Worm (Caenorhabditis elegans) whole organism, late embryonic: ENCODE measurements around the gene ador-1.

Source experiments
- T23F11.4 ChIP-seq: fragments of 200-800 bp; sonication (Bioruptor generic); optimal IDR thresholded peaks from 2 replicates; lab custom pipeline; 2018; ENCODE audit warnings: mild to moderate bottlenecking, missing genetic modification characterization, missing compliant biosample characterization
- ama-1 ChIP-seq: fragments of 150-350 bp; optimal IDR thresholded peaks from 2 replicates; lab custom pipeline; 2014
- ceh-14 ChIP-seq: sonication (generic microtip); optimal IDR thresholded peaks from 2 replicates; lab custom pipeline; 2016; ENCODE audit warnings: missing genotype, missing genetic modification characterization, missing compliant biosample characterization
- ceh-18 ChIP-seq: sonication (generic microtip); optimal IDR thresholded peaks from 2 replicates; lab custom pipeline; 2016; ENCODE audit warnings: missing genetic modification characterization, missing compliant biosample characterization
- ceh-19 ChIP-seq: fragments of 200-800 bp; sonication (Bioruptor generic); optimal IDR thresholded peaks from 2 replicates; lab custom pipeline; 2018; ENCODE audit warnings: mild to moderate bottlenecking, missing genetic modification characterization, missing compliant biosample characterization
- ceh-22 ChIP-seq: sonication (generic microtip); optimal IDR thresholded peaks from 2 replicates; lab custom pipeline; 2017; ENCODE audit warnings: missing biosample characterization, missing genetic modification characterization
- ceh-34 ChIP-seq: sonication (generic microtip); optimal IDR thresholded peaks from 2 replicates; lab custom pipeline; 2016; ENCODE audit warnings: mild to moderate bottlenecking, missing genetic modification characterization, missing compliant biosample characterization
- ceh-48 ChIP-seq: sonication (generic microtip); optimal IDR thresholded peaks from 2 replicates; lab custom pipeline; 2016; ENCODE audit warnings: missing genetic modification characterization, inconsistent platforms, missing compliant biosample characterization
- ceh-9 ChIP-seq: sonication (generic microtip); optimal IDR thresholded peaks from 2 replicates; lab custom pipeline; 2016; ENCODE audit warnings: mild to moderate bottlenecking, missing genetic modification characterization, inconsistent platforms, missing compliant biosample characterization
- che-1 ChIP-seq: sonication (generic microtip); optimal IDR thresholded peaks from 2 replicates; lab custom pipeline; 2016; ENCODE audit warnings: mild to moderate bottlenecking, missing genetic modification characterization, missing compliant biosample characterization
- elt-4 ChIP-seq: sonication (generic microtip); optimal IDR thresholded peaks from 2 replicates; lab custom pipeline; 2016; ENCODE audit warnings: missing genetic modification characterization, missing compliant biosample characterization
- fax-1 ChIP-seq: sonication (generic microtip); optimal IDR thresholded peaks from 2 replicates; lab custom pipeline; 2016; ENCODE audit warnings: missing genotype, missing genetic modification characterization, missing compliant biosample characterization
- fkh-10 ChIP-seq: fragments of 150-350 bp; optimal IDR thresholded peaks from 2 replicates; lab custom pipeline; 2014; ENCODE audit warnings: missing biosample characterization, missing genetic modification reagents, missing genetic modification characterization
- fkh-6 ChIP-seq: sonication (generic microtip); optimal IDR thresholded peaks from 2 replicates; lab custom pipeline; 2016; ENCODE audit warnings: missing genetic modification characterization, missing compliant biosample characterization
- hlh-30 ChIP-seq: sonication (generic microtip); optimal IDR thresholded peaks from 2 replicates; lab custom pipeline; 2017; ENCODE audit warnings: antibody characterized with exemption, missing genetic modification characterization, missing compliant biosample characterization; ENCODE audit not compliant: insufficient read depth
- hlh-6 ChIP-seq: sonication (generic microtip); optimal IDR thresholded peaks from 2 replicates; lab custom pipeline; 2016; ENCODE audit warnings: missing genotype, missing genetic modification characterization, missing compliant biosample characterization
- hlh-8 ChIP-seq: sonication (generic microtip); optimal IDR thresholded peaks from 2 replicates; lab custom pipeline; 2016; ENCODE audit warnings: missing genotype, missing genetic modification characterization, missing compliant biosample characterization
- madf-2 ChIP-seq: sonication (generic microtip); optimal IDR thresholded peaks from 2 replicates; lab custom pipeline; 2017; ENCODE audit warnings: missing genetic modification characterization, missing compliant biosample characterization
- nfya-1 ChIP-seq: sonication (generic microtip); optimal IDR thresholded peaks from 2 replicates; lab custom pipeline; 2017; ENCODE audit warnings: missing genetic modification characterization, mild to moderate bottlenecking, missing compliant biosample characterization, antibody characterized with exemption, moderate library complexity
- nhr-11 ChIP-seq: fragments of 150-350 bp; optimal IDR thresholded peaks from 2 replicates; lab custom pipeline; 2014; ENCODE audit warnings: missing biosample characterization, missing genetic modification characterization
- pat-9 ChIP-seq: fragments of 200-800 bp; sonication (Bioruptor generic); optimal IDR thresholded peaks from 2 replicates; lab custom pipeline; 2018; ENCODE audit warnings: mild to moderate bottlenecking, missing genetic modification characterization, moderate library complexity, missing compliant biosample characterization
- pax-1 ChIP-seq: fragments of 150-350 bp; optimal IDR thresholded peaks from 2 replicates; lab custom pipeline; 2014; ENCODE audit warnings: missing biosample characterization, missing genetic modification characterization
- pqm-1 ChIP-seq: sonication (generic microtip); optimal IDR thresholded peaks from 2 replicates; lab custom pipeline; 2016; ENCODE audit warnings: missing genetic modification characterization, missing compliant biosample characterization
- ref-2 ChIP-seq: sonication (generic microtip); optimal IDR thresholded peaks from 2 replicates; lab custom pipeline; 2016; ENCODE audit warnings: missing genetic modification characterization, missing compliant biosample characterization
- rnt-1 ChIP-seq: sonication (generic microtip); optimal IDR thresholded peaks from 2 replicates; lab custom pipeline; 2016; ENCODE audit warnings: missing genetic modification characterization, missing compliant biosample characterization
- sdc-2 ChIP-seq: sonication (generic microtip); optimal IDR thresholded peaks from 2 replicates; lab custom pipeline; 2016; ENCODE audit warnings: missing genotype, missing genetic modification characterization, missing compliant biosample characterization
- sox-2 ChIP-seq: fragments of 200-800 bp; sonication (Bioruptor generic); IDR thresholded peaks from 2 replicates; pipeline ENCODE4 v1.3.6; 2022; ENCODE audit warnings: missing genetic modification reagents, missing genetic modification characterization, missing compliant biosample characterization
- tbx-2 ChIP-seq: sonication (generic microtip); optimal IDR thresholded peaks from 2 replicates; lab custom pipeline; 2016; ENCODE audit warnings: missing genetic modification characterization, missing compliant biosample characterization
- unc-3 ChIP-seq, 2 experiments: fragments of 200-800 bp in 1 of 2; sonication (Bioruptor generic) in 1 of 2; sonication (generic microtip) in 1 of 2; conservative IDR thresholded peaks in 1 of 2; optimal IDR thresholded peaks in 1 of 2; 2 replicates each; pipeline versions ENCODE4 v1.3.6 to Lab custom; 2016 to 2022; ENCODE audit warnings: missing compliant biosample characterization in 2 of 2, missing genetic modification characterization in 2 of 2, missing genetic modification reagents in 1 of 2
- unc-55 ChIP-seq: sonication (generic microtip); optimal IDR thresholded peaks from 2 replicates; lab custom pipeline; 2017; ENCODE audit warnings: missing biosample characterization, missing genetic modification reagents, missing genetic modification characterization
- unc-86 ChIP-seq: sonication (generic microtip); optimal IDR thresholded peaks from 2 replicates; lab custom pipeline; 2016; ENCODE audit warnings: missing genetic modification characterization, missing compliant biosample characterization
- ztf-16 ChIP-seq: sonication (generic microtip); optimal IDR thresholded peaks from 2 replicates; lab custom pipeline; 2017; ENCODE audit warnings: missing genetic modification characterization, missing compliant biosample characterization

Gene ador-1

DNA sequence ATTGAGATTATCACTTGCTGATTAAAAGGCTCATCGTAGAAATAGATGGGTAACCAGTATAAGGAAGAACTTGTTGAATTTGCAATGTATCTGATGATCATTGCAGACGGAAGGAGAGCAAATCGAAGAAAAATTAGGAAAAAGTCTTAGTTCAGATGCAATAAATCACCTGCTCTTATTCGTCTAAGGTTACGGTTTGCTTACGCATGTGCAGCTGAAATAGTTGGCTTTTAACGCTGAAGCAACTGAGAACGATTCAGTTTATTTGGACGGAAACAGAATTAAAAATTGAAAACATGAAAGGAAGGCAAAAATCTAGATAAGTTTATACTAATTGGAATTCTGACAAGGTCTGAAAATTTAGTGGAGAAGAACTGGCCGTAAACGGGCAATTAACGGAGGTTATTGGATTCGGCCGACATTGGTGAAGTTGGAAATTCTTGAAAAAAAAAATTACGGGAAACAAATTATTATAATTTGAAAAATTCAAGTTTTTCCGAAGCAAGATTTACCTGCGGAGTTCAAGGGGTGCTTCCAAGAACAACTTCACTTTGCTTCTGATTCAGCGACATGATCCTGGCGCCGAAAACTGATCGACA, 49.8 kb downstream of the ador-1 start, which contains the start of the genes sre-35 and sre-33:
Gene sre-35, minus strand, starts transcription at position 101 of the 599 bp plus-strand sequence.
Gene sre-33, plus strand, starts transcription at position 549 of the 599 bp plus-strand sequence.
- TF ChIP-seq tbx-2 (tag; lab: Kevin White, UChicago), result no peak
- no peak for TF ChIP-seq rnt-1 (tag; lab: Kevin White, UChicago)
- no peak for TF ChIP-seq ceh-34 (tag; lab: Kevin White, UChicago)
- no peak for TF ChIP-seq fax-1 (tag; lab: Kevin White, UChicago)
- no peak for TF ChIP-seq ref-2 (tag; lab: Kevin White, UChicago)
- TF ChIP-seq ceh-48 (tag; lab: Kevin White, UChicago), result no peak
- no peak for TF ChIP-seq ceh-22 (tag; lab: Kevin White, UChicago)
- no peak for TF ChIP-seq sdc-2 (tag; lab: Kevin White, UChicago)
- TF ChIP-seq ceh-18, result no peak
- no peak for TF ChIP-seq che-1 (tag; lab: Kevin White, UChicago)
- TF ChIP-seq elt-4 (tag; lab: Kevin White, UChicago), result no peak
- TF ChIP-seq T23F11.4 (GFP tag; lab: Kevin White, UChicago), result no peak
- no peak for TF ChIP-seq nfya-1 (tag; lab: Kevin White, UChicago)
- no peak for TF ChIP-seq unc-3 (GFP tag; conservative IDR thresholded peaks at IDR 0.05; lab: Robert Waterston, UW)
- no peak for TF ChIP-seq unc-3 (tag; optimal IDR thresholded peaks at IDR 0.05; lab: Kevin White, UChicago)
- no peak for TF ChIP-seq pqm-1 (tag; lab: Kevin White, UChicago)

DNA sequence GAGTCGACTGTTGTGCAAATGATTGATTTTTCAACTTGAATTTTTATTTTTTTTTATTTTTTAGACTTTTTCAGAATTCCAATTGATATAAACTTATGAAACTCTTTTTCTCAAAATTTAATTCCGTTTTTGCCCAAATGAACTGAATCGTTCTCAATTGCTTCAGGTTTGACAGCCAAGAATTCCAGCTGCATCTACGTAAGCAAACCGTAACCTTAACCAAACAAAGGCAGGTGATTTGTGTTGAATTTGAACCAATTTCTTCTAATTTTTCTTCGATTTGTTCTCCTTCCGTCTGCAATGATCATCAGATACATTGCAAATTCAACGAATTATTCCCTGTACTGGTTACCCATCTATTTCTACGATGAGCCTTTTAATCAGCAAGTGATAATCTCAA, 52.8 kb downstream of the ador-1 start, which contains the start of gene sre-34:
Gene sre-34, plus strand, starts transcription at position 301 of the 400 bp plus-strand sequence.
- TF ChIP-seq ceh-9 (tag; lab: Kevin White, UChicago) (no peak), hlh-6 (tag; lab: Kevin White, UChicago) (no peak), ztf-16 (tag; lab: Kevin White, UChicago) (no peak), unc-55 (no peak), pat-9 (tag; lab: Kevin White, UChicago) (no peak), unc-3 (GFP tag; conservative IDR thresholded peaks at IDR 0.05; lab: Robert Waterston, UW) (no peak), unc-3 (tag; optimal IDR thresholded peaks at IDR 0.05; lab: Kevin White, UChicago) (no peak), T23F11.4 (GFP tag; lab: Kevin White, UChicago) (no peak), fkh-6 (tag; lab: Kevin White, UChicago) (no peak), pax-1 (tag; lab: Kevin White, UChicago) (no peak), ama-1 (lab: Kevin White, UChicago) (no peak), hlh-30 (tag; lab: Kevin White, UChicago) (no peak), nhr-11 (tag; lab: Kevin White, UChicago) (no peak), unc-86 (tag; lab: Kevin White, UChicago) (no peak), hlh-8 (no peak), ceh-19 (GFP tag; lab: Kevin White, UChicago) (no peak)

DNA sequence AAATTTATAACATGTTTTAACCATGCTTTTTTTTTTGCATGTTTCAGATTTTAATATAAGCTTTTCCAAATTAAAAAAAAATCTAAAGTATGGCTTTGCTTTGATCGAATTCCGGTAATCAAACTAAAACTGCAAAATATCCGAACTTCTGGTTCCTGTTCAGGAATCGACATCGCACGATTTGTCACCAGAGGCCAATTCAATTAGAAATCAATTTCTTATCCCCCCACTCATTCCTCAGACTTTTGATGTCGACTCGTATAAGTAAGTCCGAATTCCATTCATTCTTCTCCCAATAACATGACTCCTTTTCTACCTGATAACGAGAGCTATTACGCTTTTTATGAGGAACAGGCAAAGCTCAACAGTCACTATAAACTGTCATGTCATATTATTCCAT, 54.4 kb downstream of the ador-1 start, which contains the start of gene srh-27:
Gene srh-27, plus strand, starts transcription at position 301 of the 400 bp plus-strand sequence.
- TF ChIP-seq ceh-14 (no peak), fkh-10 (GFP tag; lab: Kevin White, UChicago) (no peak), madf-2 (no peak), sox-2 (GFP tag; lab: Robert Waterston, UW) (no peak)
